Worm (Caenorhabditis elegans): ENCODE data around the gene M03E7.2.

- TF ChIP-seq nhr-77 (tag; optimal IDR thresholded peaks at IDR 0.05) (no peak), zag-1 (tag; optimal IDR thresholded peaks at IDR 0.05) (no peak), skn-1 (tag; optimal IDR thresholded peaks at IDR 0.05) (no peak), ztf-11 (tag; optimal IDR thresholded peaks at IDR 0.05) (no peak), fos-1 (tag; optimal IDR thresholded peaks at IDR 0.05) (no peak), nhr-10 (tag; optimal IDR thresholded peaks at IDR 0.05) (no peak), ama-1 (optimal IDR thresholded peaks at IDR 0.05) (no peak), nhr-237 (tag; optimal IDR thresholded peaks at IDR 0.05) (no peak), nhr-11 (tag; optimal IDR thresholded peaks at IDR 0.05) (no peak)
Observed at ce11 chrV:5644171-5644570, 26.8 kb downstream of the M03E7.2 start, which contains the start of gene srx-117.

All from whole organism, L2 larva.